Fruit fly (Drosophila melanogaster) whole organism: ENCODE results near the gene Imp.

Experiments used
- CG8478 ChIP-seq: fragments of >200 bp; optimal IDR thresholded peaks from 2 replicates; lab custom pipeline; 2018; ENCODE audit warnings: inconsistent platforms
- pan ChIP-seq: fragments of >200 bp; optimal IDR thresholded peaks from 2 replicates; lab custom pipeline; 2017
- psq ChIP-seq: fragments of >200 bp; optimal IDR thresholded peaks from 2 replicates; lab custom pipeline; 2017

dm6 chrX:10784812-10785638 lies 39.1 kb downstream of the Imp start:
- no peak for TF ChIP-seq pan (lab: Kevin White, UChicago)
- no peak for TF ChIP-seq psq (lab: Kevin White, UChicago)
- TF ChIP-seq CG8478 (lab: Kevin White, UChicago), result no peak
